Worm (Caenorhabditis elegans): Measurements from ENCODE around the gene F49F1.18.

DNA sequence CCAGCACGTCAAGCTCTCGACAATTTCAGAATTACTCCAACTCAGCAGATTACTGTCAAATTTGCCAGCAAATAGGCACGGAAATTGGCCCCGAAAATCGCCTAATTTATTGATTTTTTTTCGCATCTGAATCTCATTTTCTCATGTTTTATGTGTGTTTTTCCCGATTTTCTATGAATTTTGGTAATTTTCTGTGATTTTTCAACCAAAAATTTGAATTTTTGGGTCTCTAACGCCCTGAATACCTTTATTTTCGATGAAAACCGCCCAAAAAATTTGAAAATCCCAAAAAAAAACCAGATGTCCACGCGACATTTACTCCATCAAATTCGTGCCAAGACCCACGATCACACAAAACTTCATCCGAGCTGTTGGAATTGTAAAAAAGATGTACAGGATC lies 35.9 kb upstream of the F49F1.18 start, which contains the start of gene dnj-15:
- no peak for TF ChIP-seq nhr-90 (tag; optimal IDR thresholded peaks at IDR 0.05)
- no peak for TF ChIP-seq hmg-1.2 (GFP tag; IDR thresholded peaks at IDR 0.05)
- no peak for TF ChIP-seq ets-4 (GFP tag; optimal IDR thresholded peaks at IDR 0.05)
- TF ChIP-seq F33H1.4 (GFP tag; IDR thresholded peaks at IDR 0.05), result no peak
- TF ChIP-seq B0019.2 (GFP tag; conservative IDR thresholded peaks at IDR 0.05), result no peak
- TF ChIP-seq mel-28 (tag; optimal IDR thresholded peaks at IDR 0.05; ENCODE audit: borderline replicate concordance), result no peak
- TF ChIP-seq ama-1 (optimal IDR thresholded peaks at IDR 0.05), result no peak
- no peak for TF ChIP-seq ama-1 (GFP tag; optimal IDR thresholded peaks at IDR 0.05)
- TF ChIP-seq unc-130 (GFP tag; optimal IDR thresholded peaks at IDR 0.05), result no peak
- no peak for TF ChIP-seq bed-1 (GFP tag; IDR thresholded peaks at IDR 0.05)
